Fruit fly (Drosophila melanogaster): ENCODE measurements around the gene CG13907.

The CG13907 gene

dm6 chr3L:901442-901841 lies 19.6 kb upstream of the CG13907 start:
- TF ChIP-seq nerfin-1 (tag; optimal IDR thresholded peaks at IDR 0.05) = peak; percentile 99
- peak; percentile 21 for TF ChIP-seq gsb-n (tag; optimal IDR thresholded peaks at IDR 0.05)
- no peak for TF ChIP-seq CG30020 (tag; optimal IDR thresholded peaks at IDR 0.05)

DNA sequence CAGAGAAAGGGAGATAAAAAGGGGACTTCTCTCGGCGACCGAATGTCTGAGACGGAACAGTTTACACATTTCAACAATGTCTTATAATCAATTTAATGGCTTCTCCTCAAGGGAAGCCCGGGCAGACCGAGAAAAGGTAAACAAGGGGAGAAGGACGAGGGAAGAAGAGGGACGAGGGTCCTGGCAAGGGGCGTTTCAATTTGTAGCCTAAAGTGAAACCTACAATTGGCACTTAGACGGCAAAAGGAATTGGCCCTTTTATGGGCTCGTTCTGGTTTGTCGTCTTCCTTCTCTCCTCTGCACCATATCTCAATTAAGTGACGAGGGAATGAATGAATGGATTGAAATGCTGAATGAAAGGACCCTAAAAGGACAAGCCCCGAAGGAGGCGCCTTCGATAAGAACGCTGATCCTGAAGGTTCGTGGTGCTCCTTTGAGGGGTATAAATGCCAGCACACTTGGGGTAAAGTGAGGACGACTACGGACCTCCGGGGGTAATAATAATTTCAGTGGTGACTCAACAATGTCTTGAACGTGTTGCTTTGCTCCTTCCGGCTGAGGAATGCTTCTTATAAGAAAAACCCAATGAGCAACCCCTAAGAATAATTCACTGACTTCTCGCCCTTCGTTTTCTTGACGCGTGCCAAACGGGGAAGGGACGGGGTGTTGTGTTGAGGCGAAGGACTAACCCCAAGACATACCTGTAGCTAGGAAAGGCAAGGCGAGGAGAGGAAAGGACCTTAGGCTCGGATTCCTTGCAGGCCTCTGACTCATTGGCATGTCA lies 18.8 kb upstream of the CG13907 start:
- no peak for TF ChIP-seq PHDP (tag; optimal IDR thresholded peaks at IDR 0.05)
- TF ChIP-seq HLHmδ (GFP tag; optimal IDR thresholded peaks at IDR 0.05) = peak; percentile 42
- peak; percentile 22 for TF ChIP-seq sd (tag; optimal IDR thresholded peaks at IDR 0.05)
- peak; percentile 68 for TF ChIP-seq sens (GFP tag)
- no peak for TF ChIP-seq unc-4 (GFP tag; IDR thresholded peaks at IDR 0.05; ENCODE audit: partially characterized antibody)
- TF ChIP-seq exex (tag; optimal IDR thresholded peaks at IDR 0.05) = no peak
- peak; percentile 50 for TF ChIP-seq Hey (tag; optimal IDR thresholded peaks at IDR 0.05)
- no peak for TF ChIP-seq phol (tag; optimal IDR thresholded peaks at IDR 0.05)
- 0 out of 3 replicates have a peak, but pooled peaks have one; percentile 4 for TF ChIP-seq CG11456 (GFP tag; IDR thresholded peaks at IDR 0.05)
- peak in 1 of 2 experiments; percentile 84 for TF ChIP-seq insv (GFP tag; optimal IDR thresholded peaks at IDR 0.05)
- peak; percentile 31 for TF ChIP-seq CG13894 (tag; optimal IDR thresholded peaks at IDR 0.05)
- TF ChIP-seq pros (GFP tag; optimal IDR thresholded peaks at IDR 0.05) = peak; percentile 90
- peak; percentile 92 for TF ChIP-seq abd-A (tag; optimal IDR thresholded peaks at IDR 0.05)
- TF ChIP-seq scrt (GFP tag; optimal IDR thresholded peaks at IDR 0.05) = peak; percentile 91
- TF ChIP-seq nerfin-1 (tag; optimal IDR thresholded peaks at IDR 0.05) = peak; percentile 63
- peak; percentile 61 for TF ChIP-seq Med (GFP tag)
- peak; percentile 21 for TF ChIP-seq CG1832 (GFP tag; optimal IDR thresholded peaks at IDR 0.05)
- peak; percentile 60 for TF ChIP-seq crol (GFP tag; IDR thresholded peaks at IDR 0.05)
- TF ChIP-seq CG11398 (GFP tag; optimal IDR thresholded peaks at IDR 0.05) = no peak
- no peak for TF ChIP-seq bsh (GFP tag; optimal IDR thresholded peaks at IDR 0.05)
- peak; percentile 5 for TF ChIP-seq D (optimal IDR thresholded peaks at IDR 0.05)
- no peak for TF ChIP-seq D (GFP tag; optimal IDR thresholded peaks at IDR 0.05)

DNA sequence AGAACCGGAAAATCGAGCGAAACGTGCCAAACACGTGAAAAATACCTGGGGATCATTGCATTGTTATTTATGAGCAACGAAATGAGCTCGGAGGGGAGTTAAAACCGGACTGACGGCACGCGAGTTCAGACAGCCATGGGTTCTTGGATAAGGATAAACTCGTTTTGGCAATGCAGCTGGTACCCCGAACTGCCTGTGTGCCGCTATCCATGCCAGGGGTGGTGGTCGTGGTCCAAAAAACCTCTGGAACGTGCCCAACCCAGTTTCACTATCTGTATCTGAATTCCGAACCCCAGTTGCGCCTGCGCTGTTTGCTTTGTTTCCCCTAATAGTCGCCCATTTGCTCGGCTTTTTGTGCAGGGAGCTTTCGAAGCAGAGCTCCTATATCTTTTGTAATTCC lies 17.5 kb upstream of the CG13907 start:
- TF ChIP-seq CG10565 (GFP tag; optimal IDR thresholded peaks at IDR 0.05) = no peak
- no peak for TF ChIP-seq org-1 (GFP tag; optimal IDR thresholded peaks at IDR 0.05)
- TF ChIP-seq Doc2 (GFP tag; IDR thresholded peaks at IDR 0.05) = no peak
- no peak for TF ChIP-seq HLH54F (GFP tag; optimal IDR thresholded peaks at IDR 0.05)
- TF ChIP-seq MTF-1 (GFP tag; optimal IDR thresholded peaks at IDR 0.05; ENCODE audit: borderline replicate concordance) = no peak
- no peak for TF ChIP-seq CG4730 (GFP tag; IDR thresholded peaks at IDR 0.05)
- TF ChIP-seq Lpt (GFP tag; optimal IDR thresholded peaks at IDR 0.05) = no peak
- TF ChIP-seq CG4404 (GFP tag; IDR thresholded peaks at IDR 0.05) = no peak
- no peak for TF ChIP-seq peb (GFP tag; IDR thresholded peaks at IDR 0.05)
- TF ChIP-seq CG8089 (GFP tag; optimal IDR thresholded peaks at IDR 0.05) = no peak
- TF ChIP-seq tx (GFP tag; optimal IDR thresholded peaks at IDR 0.05) = no peak
- no peak for TF ChIP-seq CG11398 (GFP tag; optimal IDR thresholded peaks at IDR 0.05)
- no peak for TF ChIP-seq CG11723 (GFP tag; optimal IDR thresholded peaks at IDR 0.05)
- no peak for TF ChIP-seq lbe (GFP tag; optimal IDR thresholded peaks at IDR 0.05)
- no peak for TF ChIP-seq bigmax (GFP tag; optimal IDR thresholded peaks at IDR 0.05)
- TF ChIP-seq Hey (tag; optimal IDR thresholded peaks at IDR 0.05) = peak; percentile 68
- no peak for TF ChIP-seq CG2889 (GFP tag; IDR thresholded peaks at IDR 0.05)
- TF ChIP-seq CG10959 (GFP tag; IDR thresholded peaks at IDR 0.05) = no peak
- no peak for TF ChIP-seq CG2875 (GFP tag; optimal IDR thresholded peaks at IDR 0.05)
- TF ChIP-seq ewg (GFP tag; optimal IDR thresholded peaks at IDR 0.05) = no peak
- no peak for TF ChIP-seq Jarid2 (GFP tag; optimal IDR thresholded peaks at IDR 0.05)
- no peak for TF ChIP-seq ac (GFP tag; optimal IDR thresholded peaks at IDR 0.05)
- no peak for TF ChIP-seq MBD-R2 (GFP tag; IDR thresholded peaks at IDR 0.05)
- no peak for TF ChIP-seq CG4707 (GFP tag; optimal IDR thresholded peaks at IDR 0.05)
- TF ChIP-seq dm (GFP tag; optimal IDR thresholded peaks at IDR 0.05) = no peak
- TF ChIP-seq eyg (GFP tag; optimal IDR thresholded peaks at IDR 0.05) = no peak
